Fruit fly (Drosophila melanogaster) whole organism, embryonic: ENCODE measurements around the gene Or85a.

ENCODE experiments used
- Adf1 ChIP-seq: fragments of 200-800 bp; sonication (Bioruptor generic); IDR thresholded peaks from 2 replicates; pipeline ENCODE4 v1.3.6; 2022; ENCODE audit warnings: missing biosample characterization, missing genetic modification characterization
- Bdp1 ChIP-seq: fragments of 200-800 bp; sonication (Bioruptor generic); optimal IDR thresholded peaks from 3 replicates; lab custom pipeline; 2016; ENCODE audit warnings: missing biosample characterization, missing genetic modification characterization
- Blimp-1 ChIP-seq: fragments of 200-800 bp; sonication (Bioruptor generic); optimal IDR thresholded peaks from 3 replicates; lab custom pipeline; 2018; ENCODE audit warnings: missing biosample characterization, missing genetic modification characterization, mild to moderate bottlenecking, moderate library complexity, missing genetic modification reagents
- Bteb2 ChIP-seq: fragments of 200-800 bp; sonication (Bioruptor generic); optimal IDR thresholded peaks from 2 replicates; lab custom pipeline; 2016; ENCODE audit warnings: missing biosample characterization, missing genetic modification characterization
- CG11398 ChIP-seq: fragments of 200-800 bp; sonication (Bioruptor generic); optimal IDR thresholded peaks from 2 replicates; lab custom pipeline; 2016; ENCODE audit warnings: missing biosample characterization, missing genetic modification characterization
- CG11560 ChIP-seq: fragments of 200-800 bp; sonication (Bioruptor generic); IDR thresholded peaks from 3 replicates; pipeline ENCODE4 v1.3.6; 2022; ENCODE audit warnings: missing biosample characterization, missing genetic modification characterization
- CG12104 ChIP-seq: fragments of 200-800 bp; sonication (Bioruptor generic); optimal IDR thresholded peaks from 3 replicates; lab custom pipeline; 2016; ENCODE audit warnings: missing biosample characterization, missing genetic modification characterization
- CG12219 ChIP-seq: fragments of 200-800 bp; sonication (Bioruptor generic); optimal IDR thresholded peaks from 3 replicates; lab custom pipeline; 2018; ENCODE audit warnings: missing biosample characterization, mild to moderate bottlenecking, missing genetic modification characterization
- CG12236 ChIP-seq: fragments of 200-800 bp; sonication (Bioruptor generic); optimal IDR thresholded peaks from 2 replicates; lab custom pipeline; 2016; ENCODE audit warnings: missing biosample characterization, missing genetic modification characterization
- CG13123 ChIP-seq: fragments of 200-800 bp; sonication (Bioruptor generic); optimal IDR thresholded peaks from 2 replicates; lab custom pipeline; 2016; ENCODE audit warnings: missing biosample characterization, missing genetic modification characterization
- CG15514 ChIP-seq: fragments of 200-800 bp; sonication (Bioruptor generic); optimal IDR thresholded peaks from 3 replicates; lab custom pipeline; 2017; ENCODE audit warnings: missing biosample characterization, missing genetic modification characterization, mild to moderate bottlenecking, moderate library complexity, missing genetic modification reagents
- CG1603 ChIP-seq: fragments of 200-800 bp; sonication (Bioruptor generic); optimal IDR thresholded peaks from 2 replicates; lab custom pipeline; 2019; ENCODE audit warnings: missing biosample characterization, mild to moderate bottlenecking, missing genetic modification characterization, moderate library complexity
- CG31441 ChIP-seq: fragments of 200-800 bp; sonication (Bioruptor generic); IDR thresholded peaks from 2 replicates; pipeline ENCODE4 v1.3.6; 2022; ENCODE audit warnings: missing biosample characterization, missing genetic modification characterization
- CG7745 ChIP-seq: fragments of 200-800 bp; sonication (Bioruptor generic); optimal IDR thresholded peaks from 2 replicates; lab custom pipeline; 2018; ENCODE audit warnings: missing biosample characterization, mild to moderate bottlenecking, missing genetic modification characterization, moderate library complexity
- CG8359 ChIP-seq: fragments of 200-800 bp; sonication (Bioruptor generic); optimal IDR thresholded peaks from 2 replicates; lab custom pipeline; 2017; ENCODE audit warnings: missing biosample characterization, mild to moderate bottlenecking, missing genetic modification characterization, borderline replicate concordance
- CG9727 ChIP-seq: fragments of 200-800 bp; sonication (Bioruptor generic); optimal IDR thresholded peaks from 3 replicates; lab custom pipeline; 2017; ENCODE audit warnings: missing biosample characterization, mild to moderate bottlenecking, missing genetic modification characterization
- CG9876 ChIP-seq: fragments of 200-800 bp; sonication (Bioruptor generic); optimal IDR thresholded peaks from 2 replicates; lab custom pipeline; 2016; ENCODE audit warnings: missing biosample characterization, missing genetic modification characterization
- CHES-1-like ChIP-seq: fragments of 200-800 bp; sonication (Bioruptor generic); optimal IDR thresholded peaks from 2 replicates; lab custom pipeline; 2016; ENCODE audit warnings: missing biosample characterization, missing genetic modification characterization
- Dref ChIP-seq: fragments of 200-800 bp; sonication (Bioruptor generic); IDR thresholded peaks from 2 replicates; pipeline ENCODE4 v1.3.6; 2022; ENCODE audit warnings: missing biosample characterization, missing genetic modification characterization
- Elba2 ChIP-seq: fragments of 200-800 bp; sonication (Bioruptor generic); optimal IDR thresholded peaks from 3 replicates; lab custom pipeline; 2016; ENCODE audit warnings: missing biosample characterization, missing genetic modification characterization
- Fer3 ChIP-seq: fragments of 200-800 bp; sonication (Bioruptor generic); optimal IDR thresholded peaks from 2 replicates; lab custom pipeline; 2018; ENCODE audit warnings: missing biosample characterization, mild to moderate bottlenecking, missing genetic modification characterization, moderate library complexity
- Hmr ChIP-seq: fragments of 200-800 bp; sonication (Bioruptor generic); optimal IDR thresholded peaks from 3 replicates; lab custom pipeline; 2017; ENCODE audit warnings: mild to moderate bottlenecking, missing biosample characterization, missing genetic modification reagents, missing genetic modification characterization
- Lpt ChIP-seq: fragments of >200 bp; optimal IDR thresholded peaks from 2 replicates; lab custom pipeline; 2018; ENCODE audit warnings: missing biosample characterization, missing genetic modification characterization
- Max ChIP-seq: fragments of 200-800 bp; sonication (Bioruptor generic); optimal IDR thresholded peaks from 2 replicates; lab custom pipeline; 2016; ENCODE audit warnings: missing biosample characterization, mild to moderate bottlenecking, missing genetic modification characterization
- NfI ChIP-seq: fragments of 200-800 bp; sonication (Bioruptor generic); optimal IDR thresholded peaks from 3 replicates; lab custom pipeline; 2018; ENCODE audit warnings: missing biosample characterization, mild to moderate bottlenecking, missing genetic modification characterization, moderate library complexity
- Rx ChIP-seq: fragments of 200-800 bp; sonication (Bioruptor generic); IDR thresholded peaks from 2 replicates; pipeline ENCODE4 v1.3.6; 2022; ENCODE audit warnings: missing biosample characterization, missing genetic modification characterization
- Sox100B ChIP-seq: fragments of 200-800 bp; sonication (Bioruptor generic); optimal IDR thresholded peaks from 3 replicates; lab custom pipeline; 2018; ENCODE audit warnings: missing biosample characterization, mild to moderate bottlenecking, missing genetic modification characterization
- Trl ChIP-seq, 3 experiments: fragments of >200 bp in 2 of 3; fragments of 200-800 bp in 1 of 3; sonication (Bioruptor generic) in 1 of 3; optimal IDR thresholded peaks; 2 replicates in 1 of 3; 3 replicates in 2 of 3; lab custom pipeline; 2016 to 2017; ENCODE audit warnings: missing biosample characterization in 1 of 3, missing genetic modification characterization in 1 of 3
- al ChIP-seq: fragments of 200-800 bp; sonication (Bioruptor generic); IDR thresholded peaks from 2 replicates; pipeline ENCODE4 v1.3.6; 2022; ENCODE audit warnings: missing biosample characterization, missing genetic modification characterization
- bcd ChIP-seq: fragments of 200-800 bp; sonication (Bioruptor generic); optimal IDR thresholded peaks from 2 replicates; lab custom pipeline; 2017; ENCODE audit warnings: missing biosample characterization, mild to moderate bottlenecking, missing genetic modification characterization
- cas ChIP-seq: fragments of 200-800 bp; sonication (Bioruptor generic); IDR thresholded peaks from 2 replicates; pipeline ENCODE4 v1.3.6; 2022; ENCODE audit warnings: missing biosample characterization, missing genetic modification characterization
- caup ChIP-seq: fragments of 200-800 bp; sonication (Bioruptor generic); optimal IDR thresholded peaks from 3 replicates; lab custom pipeline; 2017; ENCODE audit warnings: missing biosample characterization, mild to moderate bottlenecking, missing genetic modification characterization, moderate library complexity; ENCODE audit not compliant: severe bottlenecking
- chm ChIP-seq: fragments of 200-800 bp; sonication (Bioruptor generic); IDR thresholded peaks from 2 replicates; pipeline ENCODE4 v1.3.6; 2022; ENCODE audit warnings: missing biosample characterization, missing genetic modification characterization
- dmrt99B ChIP-seq: fragments of 200-800 bp; sonication (Bioruptor generic); optimal IDR thresholded peaks from 2 replicates; lab custom pipeline; 2018; ENCODE audit warnings: missing biosample characterization, mild to moderate bottlenecking, missing genetic modification characterization, moderate library complexity
- exex ChIP-seq: fragments of 200-800 bp; sonication (Bioruptor generic); optimal IDR thresholded peaks from 4 replicates; lab custom pipeline; 2018; ENCODE audit warnings: missing biosample characterization, mild to moderate bottlenecking, missing genetic modification characterization, moderate library complexity
- gro ChIP-seq: fragments of 200-800 bp; sonication (Bioruptor generic); optimal IDR thresholded peaks from 2 replicates; lab custom pipeline; 2016; ENCODE audit warnings: missing biosample characterization, missing genetic modification characterization
- hkb ChIP-seq, 2 experiments: fragments of 200-800 bp in 1 of 2; fragments of >200 bp in 1 of 2; sonication (Bioruptor generic) in 1 of 2; IDR thresholded peaks in 1 of 2; optimal IDR thresholded peaks in 1 of 2; 2 replicates each; pipeline versions ENCODE4 v1.3.6 to Lab custom; 2017 to 2022; ENCODE audit warnings: missing biosample characterization in 1 of 2, missing genetic modification characterization in 1 of 2
- insv ChIP-seq, 2 experiments: fragments of 200-800 bp; sonication (Bioruptor generic); optimal IDR thresholded peaks; 3 replicates each; lab custom pipeline; 2016 to 2018; ENCODE audit warnings: missing biosample characterization in 2 of 2, missing genetic modification characterization in 2 of 2
- jigr1 ChIP-seq: fragments of 200-800 bp; sonication (Bioruptor generic); IDR thresholded peaks from 3 replicates; pipeline ENCODE4 v1.3.6; 2022; ENCODE audit warnings: missing biosample characterization, missing genetic modification characterization
- lov ChIP-seq, 2 experiments: fragments of 200-800 bp in 1 of 2; fragments of >200 bp in 1 of 2; sonication (Bioruptor generic) in 1 of 2; IDR thresholded peaks in 1 of 2; optimal IDR thresholded peaks in 1 of 2; 2 replicates in 1 of 2; 3 replicates in 1 of 2; pipeline versions ENCODE4 v1.3.6 to Lab custom; 2017 to 2022; ENCODE audit warnings: missing biosample characterization in 1 of 2, missing genetic modification characterization in 1 of 2
- nmo ChIP-seq: fragments of 200-800 bp; sonication (Bioruptor generic); optimal IDR thresholded peaks from 2 replicates; lab custom pipeline; 2018; ENCODE audit warnings: missing biosample characterization, mild to moderate bottlenecking, missing genetic modification characterization, moderate library complexity
- odd ChIP-seq: fragments of 200-800 bp; sonication (Bioruptor generic); optimal IDR thresholded peaks from 2 replicates; lab custom pipeline; 2017; ENCODE audit warnings: missing biosample characterization, mild to moderate bottlenecking, missing genetic modification characterization
- phol ChIP-seq: fragments of 200-800 bp; sonication (Bioruptor generic); optimal IDR thresholded peaks from 3 replicates; lab custom pipeline; 2018; ENCODE audit warnings: missing biosample characterization, mild to moderate bottlenecking, missing genetic modification characterization, moderate library complexity
- rib ChIP-seq: fragments of 200-800 bp; sonication (Bioruptor generic); IDR thresholded peaks from 2 replicates; pipeline ENCODE4 v1.3.6; 2022; ENCODE audit warnings: missing biosample characterization, missing genetic modification characterization
- sens-2 ChIP-seq: fragments of 200-800 bp; sonication (Bioruptor generic); IDR thresholded peaks from 2 replicates; pipeline ENCODE4 v1.3.6; 2022; ENCODE audit warnings: missing biosample characterization, missing genetic modification characterization
- stwl ChIP-seq: fragments of 200-800 bp; sonication (Bioruptor generic); optimal IDR thresholded peaks from 3 replicates; lab custom pipeline; 2018; ENCODE audit warnings: missing biosample characterization, mild to moderate bottlenecking, missing genetic modification characterization, moderate library complexity
- tgo ChIP-seq: fragments of 200-800 bp; sonication (Bioruptor generic); IDR thresholded peaks from 3 replicates; pipeline ENCODE4 v1.3.6; 2022; ENCODE audit warnings: missing biosample characterization, missing genetic modification characterization
- toy ChIP-seq: fragments of 200-800 bp; sonication (Bioruptor generic); IDR thresholded peaks from 2 replicates; pipeline ENCODE4 v1.3.6; 2022; ENCODE audit warnings: missing biosample characterization, missing genetic modification characterization
- zen ChIP-seq: fragments of 200-800 bp; sonication (Bioruptor generic); optimal IDR thresholded peaks from 3 replicates; lab custom pipeline; 2018; ENCODE audit warnings: missing biosample characterization, mild to moderate bottlenecking, missing genetic modification characterization, moderate library complexity

Gene Or85a

DNA sequence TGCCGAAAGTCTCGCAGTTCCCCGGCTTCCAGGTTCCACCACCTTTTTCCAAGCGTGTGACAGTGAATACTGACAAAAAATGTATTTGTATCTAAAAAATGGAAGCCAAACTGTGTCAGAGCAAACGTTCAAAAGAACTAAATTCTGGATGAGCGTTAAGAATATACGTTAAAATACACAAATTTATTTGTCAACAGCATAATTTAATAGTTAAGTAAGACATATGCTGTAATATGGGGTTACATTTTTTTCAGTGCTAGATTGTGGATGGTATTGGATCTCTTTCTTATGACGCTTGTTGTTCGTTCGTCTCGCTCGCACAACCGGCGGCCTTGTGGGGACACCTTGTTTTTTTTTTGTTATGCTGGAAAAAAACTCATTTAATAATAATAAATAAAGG, 34.0 kb downstream of the Or85a start (continued):
- TF ChIP-seq CHES-1-like (peak; percentile 97), Hmr (peak; percentile 98), CG9727 (GFP tag; lab: Kevin White, UChicago) (peak; percentile 96), dmrt99B (tag; lab: Kevin White, UChicago) (peak; percentile 94), zen (tag; lab: Kevin White, UChicago) (peak; percentile 86), CG12104 (GFP tag; lab: Kevin White, UChicago) (peak; percentile 94), Trl (optimal IDR thresholded peaks at IDR 0.05; lab: Kevin White, UChicago) (no peak), Trl (GFP tag; optimal IDR thresholded peaks at IDR 0.05; lab: Kevin White, UChicago) (peak; percentile 97), chm (peak; percentile 93), CG31441 (GFP tag; lab: Robert Waterston, UW) (peak; percentile 76), NfI (peak; percentile 96), jigr1 (GFP tag; lab: Robert Waterston, UW) (peak; percentile 67; the same call in 2 of the 3 replicates), lov (optimal IDR thresholded peaks at IDR 0.05; lab: Kevin White, UChicago) (no peak), lov (GFP tag; IDR thresholded peaks at IDR 0.05; lab: Robert Waterston, UW) (peak; percentile 63; the same call in 2 of the 3 replicates), phol (tag; lab: Kevin White, UChicago) (peak; percentile 91), CG13123 (GFP tag; lab: Kevin White, UChicago) (peak; percentile 92), CG8359 (GFP tag; lab: Kevin White, UChicago) (peak; percentile 51), Max (peak; percentile 90), Bdp1 (GFP tag; lab: Kevin White, UChicago) (peak; percentile 90), CG1603 (peak; percentile 96), nmo (GFP tag; lab: Kevin White, UChicago) (peak; percentile 89), exex (peak; percentile 85), al (GFP tag; lab: Robert Waterston, UW) (peak; percentile 97), CG11560 (tag; lab: Robert Waterston, UW) (peak; percentile 87), CG12236 (GFP tag; lab: Kevin White, UChicago) (peak; percentile 80), CG15514 (GFP tag; lab: Kevin White, UChicago) (peak; percentile 92), Elba2 (GFP tag; lab: Kevin White, UChicago) (no peak), stwl (tag; lab: Kevin White, UChicago) (peak; percentile 12), Sox100B (peak; percentile 86), Adf1 (GFP tag; lab: Robert Waterston, UW) (peak; percentile 86), CG7745 (tag; lab: Kevin White, UChicago) (no peak), Dref (GFP tag; lab: Robert Waterston, UW) (0 out of 2 replicates have a peak, but pooled peaks have one; percentile 33), bcd (GFP tag; lab: Kevin White, UChicago) (peak; percentile 93), Rx (GFP tag; lab: Robert Waterston, UW) (peak; percentile 87), Bteb2 (GFP tag; lab: Kevin White, UChicago) (peak; percentile 95), sens-2 (GFP tag; lab: Robert Waterston, UW) (peak; percentile 78; the same call in 1 of the 2 replicates), toy (GFP tag; lab: Robert Waterston, UW) (peak; percentile 79), insv (GFP tag; optimal IDR thresholded peaks at IDR 0.05; lab: Kevin White, UChicago) (peak in 1 of 2 experiments; percentile 66), odd (peak; percentile 90), caup (GFP tag; lab: Kevin White, UChicago) (peak; percentile 97), CG11398 (GFP tag; lab: Kevin White, UChicago) (peak; percentile 88), gro (GFP tag; lab: Kevin White, UChicago) (peak; percentile 97), CG9876 (GFP tag; lab: Kevin White, UChicago) (peak; percentile 91), hkb (optimal IDR thresholded peaks at IDR 0.05; lab: Kevin White, UChicago) (no peak), hkb (GFP tag; IDR thresholded peaks at IDR 0.05; lab: Robert Waterston, UW) (peak; percentile 96), Lpt (no peak), Blimp-1 (peak; percentile 91), CG12219 (GFP tag; lab: Kevin White, UChicago) (peak; percentile 94), Fer3 (tag; lab: Kevin White, UChicago) (peak; percentile 97), rib (GFP tag; lab: Robert Waterston, UW) (peak; percentile 96), tgo (GFP tag; lab: Robert Waterston, UW) (peak; percentile 95), cas (GFP tag; lab: Robert Waterston, UW) (peak; percentile 90)
